Fruit fly (Drosophila melanogaster) whole organism, embryonic: ENCODE measurements around the gene Myo10A.

Experiments
- CG1647 ChIP-seq: fragments of 200-800 bp; sonication (Bioruptor generic); optimal IDR thresholded peaks from 3 replicates; lab custom pipeline; 2016; ENCODE audit warnings: missing biosample characterization, missing genetic modification characterization
- fru ChIP-seq: fragments of >200 bp; optimal IDR thresholded peaks from 2 replicates; lab custom pipeline; 2017
- jing ChIP-seq: fragments of 200-800 bp; sonication (Bioruptor generic); optimal IDR thresholded peaks from 2 replicates; lab custom pipeline; 2018; ENCODE audit warnings: missing biosample characterization, mild to moderate bottlenecking, missing genetic modification characterization
- lola ChIP-seq, 3 experiments: fragments of >200 bp in 2 of 3; fragments of 200-800 bp in 1 of 3; sonication (Bioruptor generic) in 1 of 3; optimal IDR thresholded peaks; 2 replicates each; lab custom pipeline; 2017 to 2019; ENCODE audit warnings: missing biosample characterization in 3 of 3, missing genetic modification characterization in 3 of 3, mild to moderate bottlenecking in 1 of 3, moderate library complexity in 1 of 3

dm6 chrX:10936599-10936998, 6.0 kb downstream of the Myo10A start:
- TF ChIP-seq CG1647, result peak; percentile 75
- peak; percentile 63 for TF ChIP-seq jing (GFP tag; lab: Kevin White, UChicago)
- no peak for TF ChIP-seq fru (lab: Kevin White, UChicago)
- TF ChIP-seq lola (GFP tag; optimal IDR thresholded peaks at IDR 0.05; lab: Kevin White, UChicago), result peak in 1 of 3 experiments; percentile 67
